Worm (Caenorhabditis elegans): ENCODE measurements around the gene cest-28.
A peak's percentile ranks its signal among the peaks of the same experiment; 100 is the strongest.

cest-28 gene

DNA sequence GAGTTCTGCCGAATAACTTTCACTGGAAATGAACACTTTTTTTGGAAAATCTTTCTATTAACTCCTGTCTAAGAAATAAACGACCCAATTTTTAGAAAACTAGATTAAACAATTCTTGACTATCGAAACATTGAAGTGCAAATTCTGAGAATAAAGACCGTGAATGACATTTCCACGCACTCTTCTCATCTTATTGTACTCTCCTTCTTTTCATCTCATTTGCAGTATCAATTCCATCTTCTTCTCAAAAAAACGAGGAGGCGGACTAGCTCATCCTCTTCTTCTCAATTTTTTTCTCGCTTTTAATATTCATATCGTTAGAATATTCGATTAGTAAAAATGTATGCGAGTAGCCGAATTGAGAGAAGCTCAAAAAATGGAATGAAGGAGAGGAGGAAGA lies 8.0 kb upstream of the cest-28 start:
- no peak for TF ChIP-seq ama-1 (optimal IDR thresholded peaks at IDR 0.05)
- no peak for TF ChIP-seq hpl-2 (GFP tag; optimal IDR thresholded peaks at IDR 0.05)
- TF ChIP-seq lin-35 (GFP tag; optimal IDR thresholded peaks at IDR 0.05): no peak
- peak; percentile 14 for TF ChIP-seq fkh-10 (GFP tag; optimal IDR thresholded peaks at IDR 0.05)
- TF ChIP-seq lsy-2 (tag; optimal IDR thresholded peaks at IDR 0.05): peak; percentile 13 to 24
- no peak for TF ChIP-seq nhr-76 (tag; optimal IDR thresholded peaks at IDR 0.05)
- TF ChIP-seq nhr-71 (tag; optimal IDR thresholded peaks at IDR 0.05): peak; percentile 71
- TF ChIP-seq elt-3 (tag; optimal IDR thresholded peaks at IDR 0.05): no peak
- peak; percentile 91 for TF ChIP-seq dsc-1 (tag; optimal IDR thresholded peaks at IDR 0.05)
- TF ChIP-seq nhr-47 (tag; optimal IDR thresholded peaks at IDR 0.05): peak; percentile 56
- peak; percentile 58 for TF ChIP-seq unc-86 (tag; optimal IDR thresholded peaks at IDR 0.05)
- TF ChIP-seq aly-2 (tag; optimal IDR thresholded peaks at IDR 0.05): no peak
- no peak for TF ChIP-seq irx-1 (tag; optimal IDR thresholded peaks at IDR 0.05)
- peak; percentile 41 for TF ChIP-seq sox-4 (tag; optimal IDR thresholded peaks at IDR 0.05)
- no peak for TF ChIP-seq fkh-4 (tag; optimal IDR thresholded peaks at IDR 0.05; ENCODE audit: borderline replicate concordance)
- TF ChIP-seq xbp-1 (tag; optimal IDR thresholded peaks at IDR 0.05): peak; percentile 8
- no peak for TF ChIP-seq egl-13 (tag; optimal IDR thresholded peaks at IDR 0.05)
- peak; percentile 28 for TF ChIP-seq fkh-8 (tag; optimal IDR thresholded peaks at IDR 0.05)
- TF ChIP-seq C04F5.9 (tag; optimal IDR thresholded peaks at IDR 0.05): no peak
- peak; percentile 74 for TF ChIP-seq lin-14 (GFP tag; optimal IDR thresholded peaks at IDR 0.05)
- TF ChIP-seq swsn-7 (tag; optimal IDR thresholded peaks at IDR 0.05): peak; percentile 8
- peak; percentile 30 for TF ChIP-seq pax-3 (tag; optimal IDR thresholded peaks at IDR 0.05)
- no peak for TF ChIP-seq snu-23 (GFP tag; optimal IDR thresholded peaks at IDR 0.05)

ce11 chrV:6662505-6662904 lies 7.1 kb upstream of the cest-28 start:
- TF ChIP-seq lin-14 (GFP tag; optimal IDR thresholded peaks at IDR 0.05) (peak; percentile 9), dsc-1 (tag; optimal IDR thresholded peaks at IDR 0.05) (peak; percentile 2), isw-1 (GFP tag; IDR thresholded peaks at IDR 0.05) (no peak)

- TF ChIP-seq ztf-11 (tag; optimal IDR thresholded peaks at IDR 0.05) (no peak), nhr-20 (tag; optimal IDR thresholded peaks at IDR 0.05) (peak; percentile 20), hlh-17 (GFP tag; optimal IDR thresholded peaks at IDR 0.05; ENCODE audit: borderline replicate concordance) (no peak), F16B12.6 (tag; optimal IDR thresholded peaks at IDR 0.05) (no peak), nhr-71 (tag; optimal IDR thresholded peaks at IDR 0.05) (no peak), snu-23 (GFP tag; optimal IDR thresholded peaks at IDR 0.05) (no peak), blmp-1 (tag; optimal IDR thresholded peaks at IDR 0.05) (no peak), elt-2 (tag; optimal IDR thresholded peaks at IDR 0.05) (peak; percentile 83), pag-3 (tag; optimal IDR thresholded peaks at IDR 0.05; ENCODE audit: borderline replicate concordance, insufficient read depth) (no peak), elt-3 (tag; optimal IDR thresholded peaks at IDR 0.05) (peak in 1 of 6 experiments; percentile 37), sox-4 (tag; optimal IDR thresholded peaks at IDR 0.05) (no peak), ces-1 (GFP tag; optimal IDR thresholded peaks at IDR 0.05) (no peak), mab-9 (GFP tag; IDR thresholded peaks at IDR 0.05) (no peak)
Observed at ce11 chrV:6665751-6666150, 3.9 kb upstream of the cest-28 start, which contains the start of gene pmp-5. Gene pmp-5 (minus strand): TSS chrV:6665813.

DNA sequence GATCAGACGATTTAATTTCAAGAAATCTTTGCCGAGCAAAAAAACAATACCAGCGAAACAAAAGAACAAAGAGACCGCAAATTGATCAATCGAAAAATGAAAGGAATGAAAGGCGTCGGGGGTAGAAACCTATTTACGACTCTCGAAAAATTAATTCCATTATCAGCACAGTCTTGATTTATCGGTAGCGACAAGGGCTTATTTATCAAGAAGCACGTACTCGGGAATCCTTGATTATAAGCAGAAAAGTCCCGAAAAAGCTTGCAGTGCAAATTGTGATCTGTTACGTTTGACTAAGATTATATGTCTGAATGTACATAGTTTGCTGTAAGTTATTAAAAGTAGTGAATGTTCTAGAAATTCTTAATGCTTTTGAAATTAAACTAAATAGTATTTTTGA lies 3.1 kb upstream of the cest-28 start:
- TF ChIP-seq elt-2 (tag; optimal IDR thresholded peaks at IDR 0.05): peak; percentile 51
- TF ChIP-seq efl-1 (optimal IDR thresholded peaks at IDR 0.05): no peak
- TF ChIP-seq efl-1 (GFP tag; optimal IDR thresholded peaks at IDR 0.05 in 1 of 2): peak in 1 of 2 experiments; percentile 70
- TF ChIP-seq hlh-17 (GFP tag; optimal IDR thresholded peaks at IDR 0.05; ENCODE audit: borderline replicate concordance): no peak

DNA sequence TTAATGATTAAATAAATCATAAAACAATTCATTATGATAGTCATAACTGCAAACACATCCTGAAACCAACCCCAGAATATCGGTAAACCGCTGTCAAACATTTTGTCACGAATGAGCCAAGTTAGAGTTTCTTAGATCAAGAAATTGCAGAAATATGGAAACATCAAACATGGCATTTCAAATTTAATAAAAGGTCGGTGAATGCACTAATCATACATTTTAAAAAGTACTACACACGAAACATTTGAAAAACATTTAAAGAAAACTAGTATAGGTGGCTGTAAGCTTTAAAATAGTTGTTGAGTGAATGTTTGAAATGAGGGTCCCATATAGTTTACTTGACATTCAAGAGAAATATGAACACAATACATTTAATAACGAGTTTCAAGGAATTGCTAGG lies 879 bp upstream of the cest-28 start, which contains the start of gene str-180:
str-180 (minus strand) TSS at position 101 of the 400 bp plus-strand sequence.
- TF ChIP-seq nhr-11 (tag; optimal IDR thresholded peaks at IDR 0.05) (no peak), zip-4 (GFP tag; optimal IDR thresholded peaks at IDR 0.05) (no peak), elt-2 (tag; optimal IDR thresholded peaks at IDR 0.05) (no peak), lin-14 (GFP tag; optimal IDR thresholded peaks at IDR 0.05) (no peak), nhr-12 (tag; optimal IDR thresholded peaks at IDR 0.05) (no peak), nhr-47 (tag; optimal IDR thresholded peaks at IDR 0.05) (no peak), pag-3 (tag; optimal IDR thresholded peaks at IDR 0.05; ENCODE audit: borderline replicate concordance, insufficient read depth) (no peak), ama-1 (optimal IDR thresholded peaks at IDR 0.05) (no peak)
